Worm (Caenorhabditis elegans) whole organism, L3 larva: ENCODE measurements around the gene C18D4.3.

Experiments
- R02D3.7 ChIP-seq: fragments of 150-350 bp; optimal IDR thresholded peaks from 2 replicates; lab custom pipeline; 2014; ENCODE audit warnings: missing biosample characterization, missing genetic modification characterization
- ZK546.5 ChIP-seq: sonication (generic microtip); optimal IDR thresholded peaks from 2 replicates; lab custom pipeline; 2017; ENCODE audit warnings: missing biosample characterization, missing genetic modification characterization
- aly-2 ChIP-seq: fragments of 150-350 bp; optimal IDR thresholded peaks from 2 replicates; lab custom pipeline; 2014; ENCODE audit warnings: missing biosample characterization, missing genetic modification characterization
- ceh-28 ChIP-seq: fragments of 150-350 bp; optimal IDR thresholded peaks from 2 replicates; lab custom pipeline; 2014; ENCODE audit warnings: missing biosample characterization, missing genetic modification reagents, missing genetic modification characterization
- ceh-82 ChIP-seq: fragments of 150-350 bp; optimal IDR thresholded peaks from 2 replicates; lab custom pipeline; 2014; ENCODE audit warnings: missing biosample characterization, missing genetic modification characterization
- ceh-9 ChIP-seq: sonication (generic microtip); optimal IDR thresholded peaks from 2 replicates; lab custom pipeline; 2018; ENCODE audit warnings: missing biosample characterization, missing genetic modification characterization
- daf-12 ChIP-seq: fragments of 150-350 bp; optimal IDR thresholded peaks from 2 replicates; lab custom pipeline; 2014; ENCODE audit warnings: missing biosample characterization, missing genetic modification reagents, missing genetic modification characterization
- egl-27 ChIP-seq: sonication (generic microtip); optimal IDR thresholded peaks from 4 replicates; lab custom pipeline; 2017; ENCODE audit warnings: missing biosample characterization, missing genetic modification reagents, missing genetic modification characterization
- egl-5 ChIP-seq: fragments of 150-350 bp; optimal IDR thresholded peaks from 2 replicates; lab custom pipeline; 2017; ENCODE audit warnings: missing biosample characterization, missing genetic modification reagents, missing genetic modification characterization, inconsistent platforms
- elt-1 ChIP-seq: fragments of 150-350 bp; optimal IDR thresholded peaks from 2 replicates; lab custom pipeline; 2014; ENCODE audit warnings: missing biosample characterization, missing genetic modification characterization
- elt-2 ChIP-seq: sonication (generic microtip); optimal IDR thresholded peaks from 2 replicates; lab custom pipeline; 2016; ENCODE audit warnings: missing genetic modification reagents, mild to moderate bottlenecking, missing genetic modification characterization, missing compliant biosample characterization
- eor-1 ChIP-seq, 2 experiments: fragments of 150-350 bp; optimal IDR thresholded peaks; 2 replicates each; lab custom pipeline; 2014 to 2018; ENCODE audit warnings: missing biosample characterization in 2 of 2, missing genetic modification characterization in 2 of 2
- fkh-10 ChIP-seq: sonication (generic microtip); optimal IDR thresholded peaks from 2 replicates; lab custom pipeline; 2017; ENCODE audit warnings: missing biosample characterization, missing genetic modification reagents, missing genetic modification characterization
- fkh-2 ChIP-seq: fragments of 150-350 bp; optimal IDR thresholded peaks from 2 replicates; lab custom pipeline; 2014; ENCODE audit warnings: missing biosample characterization, missing genetic modification reagents, missing genetic modification characterization
- fos-1 ChIP-seq: fragments of 150-350 bp; optimal IDR thresholded peaks from 2 replicates; lab custom pipeline; 2014; ENCODE audit warnings: missing biosample characterization, missing genetic modification characterization
- hmg-11 ChIP-seq: sonication (generic microtip); optimal IDR thresholded peaks from 2 replicates; lab custom pipeline; 2016; ENCODE audit warnings: missing genetic modification characterization, missing compliant biosample characterization
- jun-1 ChIP-seq: fragments of 150-350 bp; optimal IDR thresholded peaks from 2 replicates; lab custom pipeline; 2014; ENCODE audit warnings: missing biosample characterization, missing genetic modification reagents, missing genetic modification characterization
- lin-15B ChIP-seq: fragments of 150-350 bp; optimal IDR thresholded peaks from 2 replicates; lab custom pipeline; 2014; ENCODE audit warnings: missing biosample characterization, missing genetic modification characterization
- lin-39 ChIP-seq: fragments of 150-350 bp; optimal IDR thresholded peaks from 2 replicates; lab custom pipeline; 2018; ENCODE audit warnings: missing biosample characterization, missing genetic modification reagents, missing genetic modification characterization
- lsy-12 ChIP-seq: sonication (generic microtip); optimal IDR thresholded peaks from 2 replicates; lab custom pipeline; 2016; ENCODE audit warnings: mild to moderate bottlenecking, missing genetic modification characterization, missing compliant biosample characterization
- mdl-1 ChIP-seq: fragments of 150-350 bp; optimal IDR thresholded peaks from 2 replicates; lab custom pipeline; 2014; ENCODE audit warnings: missing biosample characterization, missing genetic modification characterization
- mml-1 ChIP-seq: fragments of 150-350 bp; sonication (generic microtip); optimal IDR thresholded peaks from 3 replicates; lab custom pipeline; 2014; ENCODE audit warnings: missing biosample characterization, missing genetic modification characterization
- nhr-11 ChIP-seq: fragments of 150-350 bp; optimal IDR thresholded peaks from 2 replicates; lab custom pipeline; 2014; ENCODE audit warnings: missing biosample characterization, missing genetic modification characterization
- nhr-12 ChIP-seq: fragments of 150-350 bp; optimal IDR thresholded peaks from 2 replicates; lab custom pipeline; 2014; ENCODE audit warnings: missing biosample characterization, missing genetic modification characterization
- nhr-23 ChIP-seq: fragments of 150-350 bp; optimal IDR thresholded peaks from 2 replicates; lab custom pipeline; 2014; ENCODE audit warnings: missing biosample characterization, missing genetic modification reagents, missing genetic modification characterization
- nhr-237 ChIP-seq: fragments of 150-350 bp; optimal IDR thresholded peaks from 2 replicates; lab custom pipeline; 2014; ENCODE audit warnings: missing biosample characterization, missing genetic modification characterization
- nhr-25 ChIP-seq: sonication (generic microtip); optimal IDR thresholded peaks from 2 replicates; lab custom pipeline; 2017; ENCODE audit warnings: missing biosample characterization, missing genetic modification characterization
- nhr-28 ChIP-seq: fragments of 150-350 bp; optimal IDR thresholded peaks from 2 replicates; lab custom pipeline; 2014; ENCODE audit warnings: missing biosample characterization, missing genetic modification characterization
- nhr-67 ChIP-seq: fragments of 150-350 bp; optimal IDR thresholded peaks from 2 replicates; lab custom pipeline; 2014; ENCODE audit warnings: missing biosample characterization, missing genetic modification characterization
- nhr-76 ChIP-seq: fragments of 150-350 bp; sonication (generic microtip); optimal IDR thresholded peaks from 5 replicates; lab custom pipeline; 2014; ENCODE audit warnings: missing biosample characterization, missing genetic modification characterization
- pha-4 ChIP-seq: fragments of 150-350 bp; optimal IDR thresholded peaks from 2 replicates; lab custom pipeline; 2014; ENCODE audit warnings: missing biosample characterization, missing genetic modification reagents, missing genetic modification characterization
- pqm-1 ChIP-seq: fragments of 150-350 bp; optimal IDR thresholded peaks from 2 replicates; lab custom pipeline; 2017; ENCODE audit warnings: missing biosample characterization, missing genetic modification characterization, inconsistent platforms
- sea-2 ChIP-seq: fragments of 150-350 bp; sonication (generic microtip); optimal IDR thresholded peaks from 4 replicates; lab custom pipeline; 2014; ENCODE audit warnings: missing biosample characterization, missing genetic modification reagents, missing genetic modification characterization
- snpc-4 ChIP-seq: fragments of 150-350 bp; optimal IDR thresholded peaks from 2 replicates; lab custom pipeline; 2014; ENCODE audit warnings: missing biosample characterization, missing genetic modification characterization
- tbx-2 ChIP-seq: sonication (generic microtip); optimal IDR thresholded peaks from 2 replicates; lab custom pipeline; 2016; ENCODE audit warnings: mild to moderate bottlenecking, missing genetic modification characterization, missing compliant biosample characterization
- unc-62 ChIP-seq: fragments of 150-350 bp; sonication (generic microtip); optimal IDR thresholded peaks from 4 replicates; lab custom pipeline; 2014; ENCODE audit warnings: missing biosample characterization, missing genetic modification reagents, missing genetic modification characterization
- ztf-11 ChIP-seq: fragments of 150-350 bp; optimal IDR thresholded peaks from 2 replicates; lab custom pipeline; 2014; ENCODE audit warnings: missing biosample characterization, missing genetic modification characterization
- ztf-4 ChIP-seq: fragments of 150-350 bp; optimal IDR thresholded peaks from 2 replicates; lab custom pipeline; 2014; ENCODE audit warnings: missing biosample characterization, missing genetic modification characterization

C18D4.3 gene

DNA sequence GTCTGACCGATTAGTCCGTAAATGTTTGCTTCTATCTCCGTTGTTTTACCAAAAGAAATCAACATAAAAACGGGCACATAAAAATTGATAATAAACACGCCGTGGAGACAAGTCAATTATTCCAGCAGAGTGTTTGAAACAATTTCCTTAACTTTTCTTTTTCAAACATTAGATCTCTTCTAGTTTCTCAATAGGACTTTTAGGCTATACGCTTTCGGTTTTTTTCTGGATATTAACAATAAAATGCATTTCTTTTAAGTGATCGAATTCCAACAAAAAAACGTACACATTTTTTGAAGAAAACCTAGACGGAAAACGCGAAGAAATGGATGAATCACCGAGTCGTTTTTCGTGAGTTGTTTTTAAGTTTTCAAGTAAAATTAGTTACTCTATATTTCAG, 26.4 kb upstream of the C18D4.3 start, which contains the start of gene fbxa-172:
Gene fbxa-172, plus strand, starts transcription at position 301 of the 400 bp plus-strand sequence.
- TF ChIP-seq nhr-28 (tag; lab: Kevin White, UChicago) (no peak), lin-15B (tag; lab: Kevin White, UChicago) (no peak), nhr-76 (tag; lab: Kevin White, UChicago) (no peak), mml-1 (tag; lab: Kevin White, UChicago) (no peak), ZK546.5 (tag; lab: Kevin White, UChicago) (no peak)

DNA sequence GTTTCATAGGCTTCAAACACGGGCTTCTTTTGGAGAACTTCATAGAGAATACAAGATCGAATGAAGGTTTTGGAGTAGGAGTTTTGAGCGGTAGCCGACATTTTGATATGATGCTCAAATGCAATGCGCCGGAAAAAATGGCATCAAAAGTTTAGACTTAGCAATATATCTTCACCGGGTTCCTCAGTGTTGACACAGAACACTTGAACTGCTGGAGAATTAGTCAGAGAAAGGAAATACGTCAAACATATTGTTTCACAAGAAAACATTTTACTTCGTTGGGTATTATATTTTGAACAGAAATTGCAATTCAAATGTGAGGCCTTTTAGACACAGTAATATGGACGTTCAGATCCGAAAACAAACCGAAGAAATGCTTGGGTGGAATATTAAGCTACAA, 25.8 kb upstream of the C18D4.3 start, which contains the start of gene fbxa-174:
Gene fbxa-174, minus strand, starts transcription at position 101 of the 400 bp plus-strand sequence.
- TF ChIP-seq fkh-10 (GFP tag; lab: Kevin White, UChicago) (no peak), egl-27 (tag; lab: Kevin White, UChicago) (no peak), mdl-1 (tag; lab: Kevin White, UChicago) (no peak), hmg-11 (tag; lab: Kevin White, UChicago) (no peak), ceh-82 (tag; lab: Kevin White, UChicago) (no peak), fos-1 (tag; lab: Kevin White, UChicago) (no peak), elt-1 (tag; lab: Kevin White, UChicago) (no peak), nhr-12 (tag; lab: Kevin White, UChicago) (no peak), egl-5 (tag; lab: Kevin White, UChicago) (no peak), R02D3.7 (no peak), ZK546.5 (tag; lab: Kevin White, UChicago) (no peak), ztf-11 (tag; lab: Kevin White, UChicago) (no peak), nhr-76 (tag; lab: Kevin White, UChicago) (no peak), unc-62 (no peak), sea-2 (no peak)

DNA sequence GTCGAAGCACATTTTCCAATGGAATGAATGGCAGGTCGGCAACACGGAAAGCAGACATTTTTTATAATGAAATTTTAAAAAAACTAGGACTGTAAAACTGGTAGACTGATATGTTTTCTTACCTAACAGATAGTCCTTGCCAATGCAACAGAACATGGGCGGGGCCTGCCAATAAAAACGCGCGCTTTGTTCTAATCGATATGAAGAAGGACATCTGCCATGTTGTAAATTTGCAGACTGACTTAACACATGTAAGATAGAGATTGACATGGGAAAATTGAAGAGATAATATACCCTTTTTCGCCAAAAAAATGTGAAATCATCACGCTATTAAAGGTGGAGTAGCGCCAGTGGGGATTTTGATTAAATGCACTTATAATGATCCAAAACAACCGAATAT, 20.2 kb upstream of the C18D4.3 start, which contains the start of gene C38D9.8:
Gene C38D9.8, minus strand, starts transcription at position 101 of the 400 bp plus-strand sequence.
- TF ChIP-seq R02D3.7 (no peak), jun-1 (tag; lab: Kevin White, UChicago) (no peak), daf-12 (no peak), snpc-4 (tag; lab: Kevin White, UChicago) (no peak)

DNA sequence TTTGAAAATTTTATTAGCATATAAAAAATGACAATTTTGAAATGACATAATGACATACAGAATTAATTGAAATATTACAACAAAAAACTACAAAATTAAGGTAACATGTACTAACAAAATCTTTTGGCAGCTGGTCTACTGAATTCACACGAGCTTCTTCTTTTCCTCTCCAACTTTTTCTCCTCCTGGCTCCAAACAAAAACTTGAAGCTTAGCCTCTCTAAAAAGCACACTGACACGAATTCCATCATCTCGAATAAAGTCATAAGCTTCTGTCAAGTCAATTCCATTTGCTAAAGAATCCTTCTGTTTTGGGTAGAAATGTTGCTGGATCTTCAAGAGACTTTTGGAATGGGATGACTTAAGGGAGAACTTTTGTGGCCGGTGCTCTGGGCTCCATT, 18.8 kb upstream of the C18D4.3 start:
- TF ChIP-seq mdl-1 (tag; lab: Kevin White, UChicago) (no peak), daf-12 (no peak), nhr-67 (no peak), nhr-23 (tag; lab: Kevin White, UChicago) (no peak), nhr-25 (tag; lab: Kevin White, UChicago) (no peak), eor-1 (tag; optimal IDR thresholded peaks at IDR 0.05; lab: Kevin White, UChicago) (no peak), ZK546.5 (tag; lab: Kevin White, UChicago) (no peak), egl-27 (tag; lab: Kevin White, UChicago) (no peak), fkh-2 (tag; lab: Kevin White, UChicago) (no peak), ceh-82 (tag; lab: Kevin White, UChicago) (no peak), nhr-237 (tag; lab: Kevin White, UChicago) (no peak), nhr-28 (tag; lab: Kevin White, UChicago) (no peak), elt-1 (tag; lab: Kevin White, UChicago) (no peak), pha-4 (tag; lab: Kevin White, UChicago) (no peak), aly-2 (tag; lab: Kevin White, UChicago) (no peak), nhr-12 (tag; lab: Kevin White, UChicago) (no peak), mml-1 (tag; lab: Kevin White, UChicago) (no peak), egl-5 (tag; lab: Kevin White, UChicago) (no peak), hmg-11 (tag; lab: Kevin White, UChicago) (no peak)

DNA sequence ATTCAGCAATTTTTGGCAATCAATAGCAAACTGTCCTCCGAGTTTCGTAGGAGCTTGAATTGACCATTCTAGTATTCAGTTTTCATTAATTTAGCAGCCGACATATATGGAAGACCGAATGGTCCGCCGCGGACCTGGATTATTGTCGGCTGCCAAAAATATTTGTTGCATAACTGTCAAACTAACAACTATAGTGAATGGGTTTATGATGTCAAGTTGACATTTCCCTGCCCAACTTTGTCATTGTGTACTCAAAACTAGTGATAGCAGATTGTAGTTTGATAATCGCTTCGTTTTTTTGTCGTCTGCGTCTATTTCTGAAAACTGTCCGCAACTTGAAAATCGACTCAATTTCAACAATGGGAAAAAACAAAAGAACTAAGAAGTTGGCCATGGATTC, 16.8 kb upstream of the C18D4.3 start, which contains the start of gene fbxa-176:
Gene fbxa-176, plus strand, starts transcription at position 314 of the 400 bp plus-strand sequence.
- TF ChIP-seq elt-1 (tag; lab: Kevin White, UChicago): no peak
- no peak for TF ChIP-seq tbx-2 (tag; lab: Kevin White, UChicago)
- no peak for TF ChIP-seq lin-39 (tag; lab: Kevin White, UChicago)
- no peak for TF ChIP-seq mdl-1 (tag; lab: Kevin White, UChicago)
- TF ChIP-seq ceh-28: no peak
- TF ChIP-seq ztf-4 (tag; lab: Kevin White, UChicago): no peak
- no peak for TF ChIP-seq lsy-12 (tag; lab: Kevin White, UChicago)
- no peak for TF ChIP-seq fkh-2 (tag; lab: Kevin White, UChicago)
- TF ChIP-seq nhr-12 (tag; lab: Kevin White, UChicago): no peak
- TF ChIP-seq pqm-1 (tag; lab: Kevin White, UChicago): peak; percentile 33
- no peak for TF ChIP-seq sea-2
- no peak for TF ChIP-seq snpc-4 (tag; lab: Kevin White, UChicago)
- TF ChIP-seq elt-2 (tag; lab: Kevin White, UChicago): peak; percentile 63
- TF ChIP-seq pha-4 (tag; lab: Kevin White, UChicago): no peak
- no peak for TF ChIP-seq nhr-11 (tag; lab: Kevin White, UChicago)
- TF ChIP-seq ceh-9 (tag; lab: Kevin White, UChicago): no peak
- TF ChIP-seq daf-12: no peak
